Worm (Caenorhabditis elegans) whole organism, young adult: ENCODE data around the gene F22E5.2.

ENCODE experiments used
- cebp-1 ChIP-seq, 2 experiments: fragments of 200-800 bp in 1 of 2; sonication (Bioruptor generic) in 1 of 2; sonication (generic microtip) in 1 of 2; IDR thresholded peaks in 1 of 2; optimal IDR thresholded peaks in 1 of 2; 2 replicates each; pipeline versions ENCODE4 v1.3.6 to Lab custom; 2017 to 2022; ENCODE audit warnings: missing compliant biosample characterization in 2 of 2, missing genetic modification characterization in 2 of 2, mild to moderate bottlenecking in 1 of 2, missing genetic modification reagents in 1 of 2, moderate library complexity in 1 of 2
- chd-7 ChIP-seq: sonication (generic microtip); optimal IDR thresholded peaks from 2 replicates; lab custom pipeline; 2016; ENCODE audit warnings: mild to moderate bottlenecking, missing genetic modification characterization, moderate library complexity, missing compliant biosample characterization
- him-1 ChIP-seq: sonication (generic microtip); optimal IDR thresholded peaks from 2 replicates; lab custom pipeline; 2016; ENCODE audit warnings: missing genotype, missing genetic modification reagents, missing genetic modification characterization, missing compliant biosample characterization
- hmg-20 ChIP-seq: fragments of 200-800 bp; sonication (Bioruptor generic); IDR thresholded peaks from 2 replicates; pipeline ENCODE4 v1.3.6; 2022; ENCODE audit warnings: missing genetic modification reagents, missing genetic modification characterization, missing compliant biosample characterization
- nfya-1 ChIP-seq: sonication (generic microtip); optimal IDR thresholded peaks from 2 replicates; lab custom pipeline; 2017; ENCODE audit warnings: antibody characterized with exemption, missing compliant biosample characterization, missing genetic modification characterization, borderline replicate concordance; ENCODE audit not compliant: insufficient read depth
- sea-2 ChIP-seq: fragments of 200-800 bp; sonication (Bioruptor generic); IDR thresholded peaks from 2 replicates; pipeline ENCODE4 v1.3.6; 2022; ENCODE audit warnings: missing genetic modification characterization, missing compliant biosample characterization
- snpc-4 ChIP-seq, 5 experiments: fragments of 150-350 bp in 1 of 5; sonication (generic microtip) in 4 of 5; optimal IDR thresholded peaks; 2 replicates each; lab custom pipeline; 2014 to 2018; ENCODE audit warnings: missing genetic modification characterization in 5 of 5, missing biosample characterization in 3 of 5, antibody characterized with exemption in 2 of 5, mild to moderate bottlenecking in 2 of 5, missing compliant biosample characterization in 2 of 5, missing genotype in 2 of 5, moderate library complexity in 2 of 5, missing genetic modification reagents in 1 of 5
- unc-130 ChIP-seq: sonication (generic microtip); optimal IDR thresholded peaks from 2 replicates; lab custom pipeline; 2016; ENCODE audit warnings: missing genetic modification reagents, missing genetic modification characterization, missing compliant biosample characterization
- zfh-2 ChIP-seq: fragments of 200-800 bp; sonication (Bioruptor generic); conservative IDR thresholded peaks from 2 replicates; pipeline ENCODE4 v1.3.6; 2022; ENCODE audit warnings: missing genetic modification reagents, missing genetic modification characterization, missing compliant biosample characterization
- ztf-18 ChIP-seq: sonication (generic microtip); optimal IDR thresholded peaks from 2 replicates; lab custom pipeline; 2016; ENCODE audit warnings: missing genotype, mild to moderate bottlenecking, missing genetic modification characterization, missing compliant biosample characterization

- TF ChIP-seq unc-130 (GFP tag; lab: Kevin White, UChicago) (no peak), him-1 (no peak), ztf-18 (tag; lab: Kevin White, UChicago) (no peak), nfya-1 (tag; lab: Kevin White, UChicago) (no peak), sea-2 (GFP tag; lab: Robert Waterston, UW) (no peak), zfh-2 (GFP tag; lab: Robert Waterston, UW) (no peak), chd-7 (tag; lab: Kevin White, UChicago) (no peak), snpc-4 (GFP tag; optimal IDR thresholded peaks at IDR 0.05; lab: Kevin White, UChicago) (no peak), snpc-4 (tag; optimal IDR thresholded peaks at IDR 0.05; lab: Kevin White, UChicago) (no peak), hmg-20 (GFP tag; lab: Robert Waterston, UW) (no peak), cebp-1 (GFP tag; IDR thresholded peaks at IDR 0.05; lab: Robert Waterston, UW) (no peak), cebp-1 (tag; optimal IDR thresholded peaks at IDR 0.05; lab: Kevin White, UChicago) (no peak)
Observed at ce11 chrII:2631169-2631568, 34.0 kb upstream of the F22E5.2 start, which contains the start of gene D2062.1.
